Worm (Caenorhabditis elegans): ENCODE results near the gene srz-103.

srz-103 gene

ce11 chrV:16699752-16700259, 20.7 kb upstream of the srz-103 start, which contains the start of gene Y70C5C.1:
Gene Y70C5C.1 (plus strand): TSS chrV:16700209.
- TF ChIP-seq efl-1 (optimal IDR thresholded peaks at IDR 0.05) (no peak), efl-1 (GFP tag; optimal IDR thresholded peaks at IDR 0.05 in 1 of 2) (peak in 1 of 2 experiments; percentile 85), snu-23 (GFP tag; optimal IDR thresholded peaks at IDR 0.05) (no peak)

ce11 chrV:16697178-16697577, 18.0 kb upstream of the srz-103 start, which contains the start of gene srw-41:
Gene srw-41 (plus strand): TSS chrV:16697478.
- TF ChIP-seq nhr-11 (tag; optimal IDR thresholded peaks at IDR 0.05): no peak
- no peak for TF ChIP-seq ceh-63 (GFP tag; optimal IDR thresholded peaks at IDR 0.05)
- TF ChIP-seq lin-15B (tag; optimal IDR thresholded peaks at IDR 0.05): no peak
- TF ChIP-seq mep-1 (tag; optimal IDR thresholded peaks at IDR 0.05): no peak
- no peak for TF ChIP-seq nhr-19 (GFP tag; conservative IDR thresholded peaks at IDR 0.05)
- no peak for TF ChIP-seq sptf-1 (tag; optimal IDR thresholded peaks at IDR 0.05)
- TF ChIP-seq pag-3 (tag; optimal IDR thresholded peaks at IDR 0.05; ENCODE audit: borderline replicate concordance, insufficient read depth): no peak
- TF ChIP-seq efl-1 (optimal IDR thresholded peaks at IDR 0.05): no peak
- TF ChIP-seq efl-1 (GFP tag; optimal IDR thresholded peaks at IDR 0.05 in 1 of 2): no peak
- TF ChIP-seq lir-3 (tag; optimal IDR thresholded peaks at IDR 0.05; ENCODE audit: poor library complexity): no peak
- no peak for TF ChIP-seq zip-4 (GFP tag; optimal IDR thresholded peaks at IDR 0.05)
- TF ChIP-seq dsc-1 (tag; optimal IDR thresholded peaks at IDR 0.05): no peak
- TF ChIP-seq ceh-90 (tag; optimal IDR thresholded peaks at IDR 0.05): no peak
- no peak for TF ChIP-seq C16A3.4 (tag; optimal IDR thresholded peaks at IDR 0.05)
- TF ChIP-seq ceh-82 (tag; optimal IDR thresholded peaks at IDR 0.05): no peak
- no peak for TF ChIP-seq jun-1 (tag; optimal IDR thresholded peaks at IDR 0.05)
- no peak for TF ChIP-seq nhr-90 (tag; optimal IDR thresholded peaks at IDR 0.05; ENCODE audit: poor library complexity)
- TF ChIP-seq egl-13 (tag; optimal IDR thresholded peaks at IDR 0.05): no peak
- no peak for TF ChIP-seq ets-5 (GFP tag; IDR thresholded peaks at IDR 0.05)
- TF ChIP-seq lsy-2 (tag; optimal IDR thresholded peaks at IDR 0.05): no peak
- no peak for TF ChIP-seq swsn-7 (tag; optimal IDR thresholded peaks at IDR 0.05)

ce11 chrV:16695499-16695898, 16.4 kb upstream of the srz-103 start:
- TF ChIP-seq snu-23 (GFP tag; optimal IDR thresholded peaks at IDR 0.05): no peak
- TF ChIP-seq efl-1 (optimal IDR thresholded peaks at IDR 0.05): no peak
- peak in 1 of 2 experiments; percentile 79 for TF ChIP-seq efl-1 (GFP tag; optimal IDR thresholded peaks at IDR 0.05 in 1 of 2)

ce11 chrV:16694538-16694937, 15.4 kb upstream of the srz-103 start, which contains the start of gene srz-101:
Gene srz-101 (plus strand): TSS chrV:16694838.
- TF ChIP-seq ceh-82 (tag; optimal IDR thresholded peaks at IDR 0.05) (no peak), swsn-7 (tag; optimal IDR thresholded peaks at IDR 0.05) (no peak), nhr-84 (tag; optimal IDR thresholded peaks at IDR 0.05) (no peak), nhr-11 (tag; optimal IDR thresholded peaks at IDR 0.05) (no peak), unc-98 (GFP tag; IDR thresholded peaks at IDR 0.05) (no peak), nhr-47 (tag; optimal IDR thresholded peaks at IDR 0.05) (no peak), jun-1 (tag; optimal IDR thresholded peaks at IDR 0.05) (no peak), lin-39 (tag; optimal IDR thresholded peaks at IDR 0.05) (no peak), mdl-1 (tag; optimal IDR thresholded peaks at IDR 0.05) (no peak)

ce11 chrV:16693732-16694131, 14.6 kb upstream of the srz-103 start, which contains the start of gene srw-42:
Gene srw-42 (minus strand): TSS chrV:16693832.
- TF ChIP-seq C16A3.4 (tag; optimal IDR thresholded peaks at IDR 0.05): no peak
- TF ChIP-seq skn-1 (tag; optimal IDR thresholded peaks at IDR 0.05): no peak
- no peak for TF ChIP-seq lin-35 (GFP tag; optimal IDR thresholded peaks at IDR 0.05)
- TF ChIP-seq ztf-4 (tag; optimal IDR thresholded peaks at IDR 0.05): no peak
- TF ChIP-seq unc-86 (tag; optimal IDR thresholded peaks at IDR 0.05): no peak
- TF ChIP-seq ets-5 (GFP tag; IDR thresholded peaks at IDR 0.05): no peak
- no peak for TF ChIP-seq Y116A8C.19 (tag; optimal IDR thresholded peaks at IDR 0.05; ENCODE audit: borderline replicate concordance)
- TF ChIP-seq swsn-7 (tag; optimal IDR thresholded peaks at IDR 0.05): no peak
- no peak for TF ChIP-seq ceh-63 (GFP tag; optimal IDR thresholded peaks at IDR 0.05)
- TF ChIP-seq hlh-17 (GFP tag; optimal IDR thresholded peaks at IDR 0.05; ENCODE audit: borderline replicate concordance): no peak
- no peak for TF ChIP-seq F16B12.6 (tag; optimal IDR thresholded peaks at IDR 0.05)
- TF ChIP-seq snpc-4 (tag; optimal IDR thresholded peaks at IDR 0.05): no peak
- TF ChIP-seq sox-4 (tag; optimal IDR thresholded peaks at IDR 0.05): no peak
- TF ChIP-seq grh-1 (GFP tag; IDR thresholded peaks at IDR 0.05): no peak
- no peak for TF ChIP-seq vab-15 (tag; optimal IDR thresholded peaks at IDR 0.05)
- TF ChIP-seq lin-14 (GFP tag; optimal IDR thresholded peaks at IDR 0.05): no peak
- no peak for TF ChIP-seq dpl-1 (GFP tag; optimal IDR thresholded peaks at IDR 0.05)
- no peak for TF ChIP-seq mef-2 (tag; optimal IDR thresholded peaks at IDR 0.05)

All from whole organism, L1 larva.